Worm (Caenorhabditis elegans): Measurements from ENCODE around the gene T25B9.2.

Gene T25B9.2

DNA sequence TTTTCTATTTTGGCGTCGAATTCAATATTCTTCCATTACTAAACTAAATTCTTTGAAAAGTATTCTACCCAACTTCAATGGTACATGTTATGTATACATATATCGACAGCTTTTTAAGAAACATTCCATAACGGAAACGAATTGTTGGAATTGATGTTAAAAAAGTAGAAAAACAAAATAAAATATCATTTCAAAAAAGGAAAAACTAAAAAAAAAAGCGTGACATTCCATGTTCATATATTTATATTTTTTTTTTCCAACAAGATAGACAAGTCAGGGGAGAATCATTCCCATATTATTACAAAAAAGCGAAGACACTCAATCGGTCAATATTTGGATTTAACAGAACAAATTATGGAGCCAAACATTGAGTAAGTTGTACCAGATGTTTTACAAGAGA lies 46.5 kb downstream of the T25B9.2 start, which contains the start of gene R102.10:
Gene R102.10, plus strand, starts transcription at position 301 of the 400 bp plus-strand sequence.
- TF ChIP-seq unc-39 (tag; optimal IDR thresholded peaks at IDR 0.05) = no peak
- TF ChIP-seq tbx-8 (GFP tag; optimal IDR thresholded peaks at IDR 0.05) = no peak
- TF ChIP-seq elt-1 (tag; optimal IDR thresholded peaks at IDR 0.05; ENCODE audit: borderline replicate concordance, insufficient read depth) = no peak
- no peak for TF ChIP-seq ceh-39 (tag; optimal IDR thresholded peaks at IDR 0.05)
- no peak for TF ChIP-seq nhr-12 (tag; optimal IDR thresholded peaks at IDR 0.05)
- TF ChIP-seq bed-3 (GFP tag; optimal IDR thresholded peaks at IDR 0.05) = no peak
- no peak for TF ChIP-seq nhr-2 (tag; optimal IDR thresholded peaks at IDR 0.05)
- TF ChIP-seq nhr-237 (tag; optimal IDR thresholded peaks at IDR 0.05) = no peak
- no peak for TF ChIP-seq mep-1 (tag; optimal IDR thresholded peaks at IDR 0.05)
- no peak for TF ChIP-seq sem-2 (GFP tag; optimal IDR thresholded peaks at IDR 0.05)
- TF ChIP-seq unc-120 (tag; optimal IDR thresholded peaks at IDR 0.05; ENCODE audit: poor library complexity, severe bottlenecking) = no peak
- no peak for TF ChIP-seq M03D4.4 (tag; optimal IDR thresholded peaks at IDR 0.05)
- TF ChIP-seq sptf-1 (tag; optimal IDR thresholded peaks at IDR 0.05) = no peak
- no peak for TF ChIP-seq snpc-4 (tag; optimal IDR thresholded peaks at IDR 0.05)
- no peak for TF ChIP-seq flh-1 (GFP tag; optimal IDR thresholded peaks at IDR 0.05)
- TF ChIP-seq lin-13 (tag; optimal IDR thresholded peaks at IDR 0.05) = no peak
- no peak for TF ChIP-seq pha-4 (tag; optimal IDR thresholded peaks at IDR 0.05)
- no peak for TF ChIP-seq blmp-1 (tag; optimal IDR thresholded peaks at IDR 0.05)
- no peak for TF ChIP-seq drap-1 (GFP tag; optimal IDR thresholded peaks at IDR 0.05)
- no peak for TF ChIP-seq nhr-28 (tag; optimal IDR thresholded peaks at IDR 0.05)

DNA sequence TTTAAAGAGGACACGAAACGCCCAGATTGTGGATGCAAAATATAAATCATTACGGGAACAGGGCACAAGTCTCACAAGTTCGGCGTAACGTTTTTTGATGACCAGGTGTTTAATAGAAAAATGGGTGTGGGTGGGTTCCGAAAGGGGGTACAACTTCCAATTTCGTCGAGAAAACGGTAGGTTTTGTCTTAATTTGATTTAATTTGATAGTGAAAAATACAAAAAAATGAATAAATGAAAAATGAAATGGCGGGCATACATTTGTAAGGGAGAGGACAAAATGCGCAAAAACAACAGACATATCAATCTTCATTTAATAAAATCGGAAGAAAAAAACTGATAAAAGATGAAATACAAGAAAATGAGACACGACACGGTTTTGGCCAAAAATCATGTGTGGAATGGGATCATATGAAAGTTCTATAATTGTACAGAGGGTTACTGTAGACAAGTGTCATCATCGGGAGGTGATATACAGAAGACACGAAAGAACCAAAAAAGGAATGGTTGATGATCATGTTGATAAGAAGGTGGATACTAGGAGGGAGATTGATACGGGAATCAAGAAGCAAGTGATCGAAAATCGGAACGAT lies 49.7 kb downstream of the T25B9.2 start:
- TF ChIP-seq nhr-28 (tag; optimal IDR thresholded peaks at IDR 0.05) = no peak
- TF ChIP-seq lin-32 (GFP tag; optimal IDR thresholded peaks at IDR 0.05) = no peak
- no peak for TF ChIP-seq hlh-1 (tag; optimal IDR thresholded peaks at IDR 0.05)

Measured in whole organism, mixed stage, embryonic.